Worm (Caenorhabditis elegans) whole organism, L4 larva: ENCODE measurements around the gene D1044.6.

ENCODE experiments used
- F49E8.2 ChIP-seq: sonication (generic microtip); optimal IDR thresholded peaks from 2 replicates; lab custom pipeline; 2016; ENCODE audit warnings: missing compliant biosample characterization, mild to moderate bottlenecking, missing genetic modification characterization, borderline replicate concordance
- R02D3.7 ChIP-seq: fragments of 150-350 bp; sonication (generic microtip); optimal IDR thresholded peaks from 3 replicates; lab custom pipeline; 2014; ENCODE audit warnings: missing biosample characterization, missing genetic modification characterization
- T26A8.4 ChIP-seq: fragments of 200-800 bp; sonication (Bioruptor generic); IDR thresholded peaks from 2 replicates; pipeline ENCODE4 v1.3.6; 2022; ENCODE audit warnings: missing genetic modification characterization, missing compliant biosample characterization
- Y105C5A.15 ChIP-seq: fragments of 200-800 bp; sonication (Bioruptor generic); IDR thresholded peaks from 2 replicates; pipeline ENCODE4 v1.3.6; 2022; ENCODE audit warnings: missing genetic modification characterization, missing compliant biosample characterization
- Y5F2A.4 ChIP-seq: fragments of 200-800 bp; sonication (Bioruptor generic); optimal IDR thresholded peaks from 2 replicates; lab custom pipeline; 2018; ENCODE audit warnings: mild to moderate bottlenecking, missing genetic modification characterization, missing compliant biosample characterization
- Y75B8A.6 ChIP-seq: fragments of 200-800 bp; sonication (Bioruptor generic); IDR thresholded peaks from 2 replicates; pipeline ENCODE4 v1.3.6; 2022; ENCODE audit warnings: missing genetic modification reagents, missing genetic modification characterization, missing compliant biosample characterization
- aly-2 ChIP-seq: sonication (generic microtip); optimal IDR thresholded peaks from 2 replicates; lab custom pipeline; 2018; ENCODE audit warnings: missing biosample characterization, missing genetic modification characterization
- ceh-28 ChIP-seq: fragments of 150-350 bp; optimal IDR thresholded peaks from 2 replicates; lab custom pipeline; 2014; ENCODE audit warnings: missing biosample characterization, missing genetic modification reagents, missing genetic modification characterization
- ceh-62 ChIP-seq: sonication (generic microtip); optimal IDR thresholded peaks from 2 replicates; lab custom pipeline; 2017; ENCODE audit warnings: missing biosample characterization, missing genetic modification characterization
- daf-12 ChIP-seq: fragments of 150-350 bp; optimal IDR thresholded peaks from 2 replicates; lab custom pipeline; 2014; ENCODE audit warnings: missing biosample characterization, missing genetic modification reagents, missing genetic modification characterization
- daf-8 ChIP-seq: fragments of 200-800 bp; sonication (Bioruptor generic); IDR thresholded peaks from 2 replicates; pipeline ENCODE4 v1.3.6; 2022; ENCODE audit warnings: missing genetic modification characterization, missing compliant biosample characterization
- dmd-6 ChIP-seq: fragments of 200-800 bp; sonication (Bioruptor generic); IDR thresholded peaks from 2 replicates; pipeline ENCODE4 v1.3.6; 2022; ENCODE audit warnings: missing genetic modification reagents, missing genetic modification characterization, missing compliant biosample characterization
- dmd-8 ChIP-seq: fragments of 200-800 bp; sonication (Bioruptor generic); IDR thresholded peaks from 2 replicates; pipeline ENCODE4 v1.3.6; 2022; ENCODE audit warnings: missing genetic modification characterization, missing compliant biosample characterization
- dmd-9 ChIP-seq: fragments of 200-800 bp; sonication (Bioruptor generic); IDR thresholded peaks from 2 replicates; pipeline ENCODE4 v1.3.6; 2022; ENCODE audit warnings: missing genetic modification reagents, missing genetic modification characterization, missing compliant biosample characterization
- dpl-1 ChIP-seq: fragments of 150-350 bp; optimal IDR thresholded peaks from 2 replicates; lab custom pipeline; 2014; ENCODE audit warnings: missing biosample characterization, missing genetic modification reagents, missing genetic modification characterization
- duxl-1 ChIP-seq: sonication (generic microtip); optimal IDR thresholded peaks from 2 replicates; lab custom pipeline; 2016; ENCODE audit warnings: mild to moderate bottlenecking, missing genetic modification characterization, moderate library complexity, missing compliant biosample characterization; ENCODE audit not compliant: poor library complexity
- dve-1 ChIP-seq: sonication (generic microtip); optimal IDR thresholded peaks from 2 replicates; lab custom pipeline; 2017; ENCODE audit warnings: antibody characterized with exemption, mild to moderate bottlenecking, missing genetic modification characterization, missing compliant biosample characterization; ENCODE audit not compliant: insufficient read depth
- fos-1 ChIP-seq: fragments of 150-350 bp; optimal IDR thresholded peaks from 2 replicates; lab custom pipeline; 2014; ENCODE audit warnings: missing biosample characterization, missing genetic modification characterization
- hlh-30 ChIP-seq: sonication (generic microtip); optimal IDR thresholded peaks from 2 replicates; lab custom pipeline; 2017; ENCODE audit warnings: antibody characterized with exemption, mild to moderate bottlenecking, missing genetic modification characterization, missing compliant biosample characterization; ENCODE audit not compliant: insufficient read depth
- hmg-1.1 ChIP-seq: fragments of 200-800 bp; sonication (Bioruptor generic); IDR thresholded peaks from 2 replicates; pipeline ENCODE4 v1.3.6; 2022; ENCODE audit warnings: missing genetic modification reagents, missing genetic modification characterization, missing compliant biosample characterization
- jun-1 ChIP-seq: fragments of 150-350 bp; optimal IDR thresholded peaks from 2 replicates; lab custom pipeline; 2014; ENCODE audit warnings: missing biosample characterization, missing genetic modification reagents, missing genetic modification characterization
- lin-13 ChIP-seq: fragments of 150-350 bp; optimal IDR thresholded peaks from 2 replicates; lab custom pipeline; 2014; ENCODE audit warnings: missing biosample characterization, missing genetic modification reagents, missing genetic modification characterization
- lin-15B ChIP-seq: fragments of 150-350 bp; sonication (generic microtip); optimal IDR thresholded peaks from 3 replicates; lab custom pipeline; 2014; ENCODE audit warnings: missing biosample characterization, missing genetic modification characterization
- lin-29 ChIP-seq: fragments of 200-800 bp; sonication (Bioruptor generic); IDR thresholded peaks from 2 replicates; pipeline ENCODE4 v1.3.6; 2022; ENCODE audit warnings: missing genetic modification reagents, missing genetic modification characterization, missing compliant biosample characterization
- lin-39 ChIP-seq: fragments of 150-350 bp; optimal IDR thresholded peaks from 2 replicates; lab custom pipeline; 2014; ENCODE audit warnings: missing biosample characterization, missing genetic modification reagents, missing genetic modification characterization
- lsy-2 ChIP-seq, 2 experiments: fragments of 150-350 bp in 1 of 2; sonication (generic microtip) in 1 of 2; optimal IDR thresholded peaks; 2 replicates each; lab custom pipeline; 2014 to 2017; ENCODE audit warnings: missing biosample characterization in 2 of 2, missing genetic modification characterization in 2 of 2
- madf-5 ChIP-seq, 2 experiments: fragments of 200-800 bp; sonication (Bioruptor generic); IDR thresholded peaks; 2 replicates each; pipeline ENCODE4 v1.3.6; 2022; ENCODE audit warnings: missing compliant biosample characterization in 2 of 2, missing genetic modification characterization in 2 of 2
- mdl-1 ChIP-seq, 2 experiments: fragments of 150-350 bp in 1 of 2; sonication (generic microtip) in 1 of 2; optimal IDR thresholded peaks; 2 replicates each; lab custom pipeline; 2014 to 2017; ENCODE audit warnings: missing biosample characterization in 2 of 2, missing genetic modification characterization in 2 of 2
- mdt-29 ChIP-seq: fragments of 200-800 bp; sonication (Bioruptor generic); IDR thresholded peaks from 2 replicates; pipeline ENCODE4 v1.3.6; 2022; ENCODE audit warnings: missing genetic modification reagents, missing genetic modification characterization, missing compliant biosample characterization
- mes-2 ChIP-seq: sonication (generic microtip); optimal IDR thresholded peaks from 2 replicates; lab custom pipeline; 2016; ENCODE audit warnings: missing genotype, mild to moderate bottlenecking, missing genetic modification characterization, missing compliant biosample characterization; ENCODE audit not compliant: poor library complexity, severe bottlenecking
- nhr-10 ChIP-seq: fragments of 150-350 bp; optimal IDR thresholded peaks from 2 replicates; lab custom pipeline; 2014; ENCODE audit warnings: missing biosample characterization, missing genetic modification characterization
- nhr-102 ChIP-seq: sonication (generic microtip); optimal IDR thresholded peaks from 2 replicates; lab custom pipeline; 2016; ENCODE audit warnings: mild to moderate bottlenecking, missing genetic modification characterization, moderate library complexity, missing compliant biosample characterization
- nhr-11 ChIP-seq: fragments of 150-350 bp; optimal IDR thresholded peaks from 2 replicates; lab custom pipeline; 2014; ENCODE audit warnings: missing biosample characterization, missing genetic modification characterization
- nhr-237 ChIP-seq: sonication (generic microtip); optimal IDR thresholded peaks from 2 replicates; lab custom pipeline; 2017; ENCODE audit warnings: missing biosample characterization, missing genetic modification characterization
- nhr-28 ChIP-seq: fragments of 150-350 bp; optimal IDR thresholded peaks from 2 replicates; lab custom pipeline; 2014; ENCODE audit warnings: missing biosample characterization, missing genetic modification characterization
- nhr-41 ChIP-seq: fragments of 200-800 bp; sonication (Bioruptor generic); IDR thresholded peaks from 2 replicates; pipeline ENCODE4 v1.3.6; 2022; ENCODE audit warnings: missing genetic modification reagents, missing genetic modification characterization, missing compliant biosample characterization
- nhr-42 ChIP-seq: fragments of 200-800 bp; sonication (Bioruptor generic); IDR thresholded peaks from 2 replicates; pipeline ENCODE4 v1.3.6; 2022; ENCODE audit warnings: missing genetic modification characterization, missing compliant biosample characterization
- nhr-48 ChIP-seq: sonication (generic microtip); optimal IDR thresholded peaks from 2 replicates; lab custom pipeline; 2016; ENCODE audit warnings: mild to moderate bottlenecking, missing genetic modification characterization, missing compliant biosample characterization
- nhr-77 ChIP-seq: fragments of 150-350 bp; optimal IDR thresholded peaks from 2 replicates; lab custom pipeline; 2014; ENCODE audit warnings: missing biosample characterization, missing genetic modification characterization
- pha-4 ChIP-seq, 2 experiments: fragments of 150-350 bp in 1 of 2; fragments of 200-800 bp in 1 of 2; sonication (Bioruptor generic) in 1 of 2; IDR thresholded peaks in 1 of 2; optimal IDR thresholded peaks in 1 of 2; 2 replicates each; pipeline versions ENCODE4 v1.3.6 to Lab custom; 2014 to 2022; ENCODE audit warnings: missing genetic modification characterization in 2 of 2, missing genetic modification reagents in 2 of 2, missing biosample characterization in 1 of 2, missing compliant biosample characterization in 1 of 2
- php-3 ChIP-seq: fragments of 200-800 bp; sonication (Bioruptor generic); IDR thresholded peaks from 2 replicates; pipeline ENCODE4 v1.3.6; 2022; ENCODE audit warnings: missing genetic modification reagents, missing genetic modification characterization, missing compliant biosample characterization
- pqm-1 ChIP-seq: sonication (generic microtip); optimal IDR thresholded peaks from 2 replicates; lab custom pipeline; 2017; ENCODE audit warnings: missing biosample characterization, missing genetic modification characterization
- spr-3 ChIP-seq: fragments of 200-800 bp; sonication (Bioruptor generic); optimal IDR thresholded peaks from 2 replicates; lab custom pipeline; 2018; ENCODE audit warnings: mild to moderate bottlenecking, missing genetic modification characterization, missing compliant biosample characterization
- tag-97 ChIP-seq: fragments of 200-800 bp; sonication (Bioruptor generic); IDR thresholded peaks from 2 replicates; pipeline ENCODE4 v1.3.6; 2022; ENCODE audit warnings: missing genetic modification characterization, missing compliant biosample characterization
- tra-1 ChIP-seq: fragments of 200-800 bp; sonication (Bioruptor generic); IDR thresholded peaks from 2 replicates; pipeline ENCODE4 v1.3.6; 2022; ENCODE audit warnings: missing genetic modification reagents, missing genetic modification characterization, missing compliant biosample characterization
- unc-130 ChIP-seq: sonication (generic microtip); optimal IDR thresholded peaks from 2 replicates; lab custom pipeline; 2016; ENCODE audit warnings: missing genetic modification reagents, missing genetic modification characterization, missing compliant biosample characterization
- unc-39 ChIP-seq: sonication (generic microtip); optimal IDR thresholded peaks from 2 replicates; lab custom pipeline; 2017; ENCODE audit warnings: missing biosample characterization, missing genetic modification characterization
- zag-1 ChIP-seq: fragments of 150-350 bp; optimal IDR thresholded peaks from 2 replicates; lab custom pipeline; 2014; ENCODE audit warnings: missing biosample characterization, missing genetic modification characterization
- zip-11 ChIP-seq: fragments of 200-800 bp; sonication (Bioruptor generic); IDR thresholded peaks from 2 replicates; pipeline ENCODE4 v1.3.6; 2022; ENCODE audit warnings: missing genetic modification characterization, missing compliant biosample characterization
- zip-2 ChIP-seq: fragments of 150-350 bp; optimal IDR thresholded peaks from 2 replicates; lab custom pipeline; 2014; ENCODE audit warnings: missing biosample characterization, missing genetic modification characterization
- ztf-11 ChIP-seq: fragments of 150-350 bp; optimal IDR thresholded peaks from 2 replicates; lab custom pipeline; 2014; ENCODE audit warnings: missing biosample characterization, missing genetic modification characterization

D1044.6 gene

DNA sequence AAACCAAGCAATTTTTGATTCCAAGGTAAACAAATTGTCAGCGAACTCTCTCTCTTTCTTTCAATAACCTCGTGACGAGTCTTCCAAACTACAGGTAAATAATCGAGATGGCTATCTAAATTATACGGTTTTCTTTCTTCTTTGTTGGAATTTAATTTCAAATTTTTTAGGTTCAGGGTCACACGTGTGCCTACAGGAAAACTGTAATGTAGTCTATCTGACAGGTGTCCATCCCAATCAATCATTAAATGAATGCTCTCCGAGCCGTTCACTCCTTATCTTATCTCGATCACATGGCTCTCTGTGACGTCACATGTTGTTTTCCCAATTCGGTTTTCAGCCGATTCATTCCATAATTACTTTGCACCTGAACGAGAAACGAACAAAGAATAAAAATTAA lies 10.1 kb upstream of the D1044.6 start (continued):
- TF ChIP-seq mes-2 (peak; percentile 16), nhr-42 (GFP tag; lab: Robert Waterston, UW) (0 out of 2 replicates have a peak, but pooled peaks have one; percentile 13), R02D3.7 (tag; lab: Kevin White, UChicago) (no peak), mdt-29 (GFP tag; lab: Robert Waterston, UW) (peak; percentile 80; the same call in 1 of the 2 replicates), dpl-1 (GFP tag; lab: Kevin White, UChicago) (no peak), nhr-28 (tag; lab: Kevin White, UChicago) (peak; percentile 70), php-3 (GFP tag; lab: Robert Waterston, UW) (peak; percentile 84), T26A8.4 (no peak; the same call in 1 of the 2 replicates), spr-3 (GFP tag; lab: Kevin White, UChicago) (no peak), dve-1 (tag; lab: Kevin White, UChicago) (peak; percentile 93), nhr-77 (tag; lab: Kevin White, UChicago) (peak; percentile 55), fos-1 (tag; lab: Kevin White, UChicago) (no peak), unc-130 (no peak), madf-5 (GFP tag; IDR thresholded peaks at IDR 0.05; lab: Robert Waterston, UW) (no peak), pqm-1 (no peak), zip-11 (GFP tag; lab: Robert Waterston, UW) (no peak), dmd-9 (GFP tag; lab: Robert Waterston, UW) (no peak), duxl-1 (no peak), nhr-48 (peak; percentile 27), unc-39 (tag; lab: Kevin White, UChicago) (no peak), Y75B8A.6 (0 out of 2 replicates have a peak, but pooled peaks have one; percentile 42), zag-1 (tag; lab: Kevin White, UChicago) (no peak), jun-1 (tag; lab: Kevin White, UChicago) (no peak), nhr-11 (tag; lab: Kevin White, UChicago) (no peak), lin-15B (tag; lab: Kevin White, UChicago) (no peak), dmd-6 (peak; percentile 89), hlh-30 (tag; lab: Kevin White, UChicago) (peak; percentile 44), zip-2 (tag; lab: Kevin White, UChicago) (no peak), nhr-237 (no peak), pha-4 (GFP tag; IDR thresholded peaks at IDR 0.05; lab: Robert Waterston, UW) (0 out of 2 replicates have a peak, but pooled peaks have one; percentile 23), pha-4 (tag; optimal IDR thresholded peaks at IDR 0.05; lab: Kevin White, UChicago) (no peak), daf-8 (GFP tag; lab: Robert Waterston, UW) (no peak), daf-12 (tag; lab: Kevin White, UChicago) (no peak), mdl-1 (tag; optimal IDR thresholded peaks at IDR 0.05; lab: Kevin White, UChicago) (peak in 1 of 2 experiments; percentile 5), nhr-10 (tag; lab: Kevin White, UChicago) (no peak), lsy-2 (tag; optimal IDR thresholded peaks at IDR 0.05; lab: Kevin White, UChicago) (peak in 1 of 2 experiments; percentile 29), Y105C5A.15 (GFP tag; lab: Robert Waterston, UW) (no peak), ceh-62 (tag; lab: Kevin White, UChicago) (no peak), ztf-11 (tag; lab: Kevin White, UChicago) (no peak), Y5F2A.4 (GFP tag; lab: Kevin White, UChicago) (no peak), tag-97 (GFP tag; lab: Robert Waterston, UW) (no peak), tra-1 (peak; percentile 72), lin-13 (GFP tag; lab: Kevin White, UChicago) (no peak), hmg-1.1 (GFP tag; lab: Robert Waterston, UW) (no peak), dmd-8 (GFP tag; lab: Robert Waterston, UW) (no peak), ceh-28 (tag; lab: Kevin White, UChicago) (no peak), nhr-102 (tag; lab: Kevin White, UChicago) (peak; percentile 64), lin-39 (tag; lab: Kevin White, UChicago) (no peak), nhr-41 (GFP tag; lab: Robert Waterston, UW) (no peak), aly-2 (tag; lab: Kevin White, UChicago) (no peak), lin-29 (no peak), F49E8.2 (tag; lab: Kevin White, UChicago) (no peak)
